Worm (Caenorhabditis elegans): ENCODE data around the gene Y75B8A.8.

ce11 chrIII:12138235-12138634, 22.3 kb upstream of the Y75B8A.8 start:
- TF ChIP-seq him-1 (tag; optimal IDR thresholded peaks at IDR 0.05) (no peak), W03F9.2 (tag; optimal IDR thresholded peaks at IDR 0.05) (no peak)
